Fruit fly (Drosophila melanogaster): ENCODE measurements around the gene CG42346.

dm6 chrX:22854994-22855708 is 23.0 kb downstream of the CG42346 start, which contains the start of gene fog:
- TF ChIP-seq CG8478 (optimal IDR thresholded peaks at IDR 0.05): no peak
- TF ChIP-seq CTCF (optimal IDR thresholded peaks at IDR 0.05): no peak
